Worm (Caenorhabditis elegans) whole organism, young adult: ENCODE measurements around the gene clec-217.

Experiments
- B0019.2 ChIP-seq: fragments of 200-800 bp; sonication (Bioruptor generic); conservative IDR thresholded peaks from 2 replicates; pipeline ENCODE4 v1.3.6; 2022; ENCODE audit warnings: missing genetic modification reagents, missing genetic modification characterization, missing compliant biosample characterization
- B0261.1 ChIP-seq: sonication (generic microtip); optimal IDR thresholded peaks from 2 replicates; lab custom pipeline; 2016; ENCODE audit warnings: mild to moderate bottlenecking, missing genetic modification characterization, moderate library complexity, missing compliant biosample characterization
- C17E4.6 ChIP-seq: fragments of 200-800 bp; sonication (Bioruptor generic); IDR thresholded peaks from 2 replicates; pipeline ENCODE4 v1.3.6; 2022; ENCODE audit warnings: missing genetic modification reagents, missing genetic modification characterization, missing compliant biosample characterization
- F33H1.4 ChIP-seq: fragments of 200-800 bp; sonication (Bioruptor generic); IDR thresholded peaks from 2 replicates; pipeline ENCODE4 v1.3.6; 2022; ENCODE audit warnings: missing genetic modification reagents, missing genetic modification characterization, missing compliant biosample characterization
- F37B4.10 ChIP-seq: fragments of 200-800 bp; sonication (Bioruptor generic); IDR thresholded peaks from 2 replicates; pipeline ENCODE4 v1.3.6; 2022; ENCODE audit warnings: missing genetic modification characterization, missing compliant biosample characterization
- F57A8.1 ChIP-seq: fragments of 200-800 bp; sonication (Bioruptor generic); optimal IDR thresholded peaks from 2 replicates; lab custom pipeline; 2018; ENCODE audit warnings: mild to moderate bottlenecking, missing genetic modification characterization, moderate library complexity, missing compliant biosample characterization
- Y53G8AR.9 ChIP-seq: fragments of 200-800 bp; sonication (Bioruptor generic); conservative IDR thresholded peaks from 2 replicates; pipeline ENCODE4 v1.3.6; 2022; ENCODE audit warnings: missing genetic modification reagents, missing genetic modification characterization, missing compliant biosample characterization
- aptf-3 ChIP-seq: fragments of 200-800 bp; sonication (Bioruptor generic); IDR thresholded peaks from 2 replicates; pipeline ENCODE4 v1.3.6; 2022; ENCODE audit warnings: missing genetic modification characterization, missing compliant biosample characterization
- athp-1 ChIP-seq: sonication (generic microtip); optimal IDR thresholded peaks from 2 replicates; lab custom pipeline; 2017; ENCODE audit warnings: mild to moderate bottlenecking, missing genetic modification characterization, missing compliant biosample characterization
- bed-1 ChIP-seq: fragments of 200-800 bp; sonication (Bioruptor generic); IDR thresholded peaks from 2 replicates; pipeline ENCODE4 v1.3.6; 2022; ENCODE audit warnings: missing genetic modification reagents, missing genetic modification characterization, missing compliant biosample characterization
- bed-2 ChIP-seq: fragments of 200-800 bp; sonication (Bioruptor generic); IDR thresholded peaks from 2 replicates; pipeline ENCODE4 v1.3.6; 2022; ENCODE audit warnings: missing genetic modification reagents, missing genetic modification characterization, missing compliant biosample characterization
- ceh-100 ChIP-seq: fragments of 200-800 bp; sonication (Bioruptor generic); IDR thresholded peaks from 2 replicates; pipeline ENCODE4 v1.3.6; 2022; ENCODE audit warnings: missing genetic modification reagents, missing genetic modification characterization, missing compliant biosample characterization
- ceh-40 ChIP-seq: fragments of 200-800 bp; sonication (Bioruptor generic); IDR thresholded peaks from 2 replicates; pipeline ENCODE4 v1.3.6; 2022; ENCODE audit warnings: missing genetic modification characterization, missing compliant biosample characterization
- ceh-58 ChIP-seq: fragments of 200-800 bp; sonication (Bioruptor generic); IDR thresholded peaks from 2 replicates; pipeline ENCODE4 v1.3.6; 2022; ENCODE audit warnings: missing genetic modification characterization, missing compliant biosample characterization
- chd-7 ChIP-seq: sonication (generic microtip); optimal IDR thresholded peaks from 2 replicates; lab custom pipeline; 2016; ENCODE audit warnings: mild to moderate bottlenecking, missing genetic modification characterization, moderate library complexity, missing compliant biosample characterization
- dox-1 ChIP-seq: fragments of 200-800 bp; sonication (Bioruptor generic); IDR thresholded peaks from 2 replicates; pipeline ENCODE4 v1.3.6; 2022; ENCODE audit warnings: missing genetic modification reagents, missing genetic modification characterization, missing compliant biosample characterization
- dpff-1 ChIP-seq: sonication (generic microtip); optimal IDR thresholded peaks from 2 replicates; lab custom pipeline; 2017; ENCODE audit warnings: mild to moderate bottlenecking, missing genetic modification characterization, missing compliant biosample characterization
- efl-1 ChIP-seq: fragments of 150-350 bp; optimal IDR thresholded peaks from 2 replicates; lab custom pipeline; 2014; ENCODE audit warnings: missing biosample characterization, missing genetic modification reagents, missing genetic modification characterization
- egl-18 ChIP-seq: fragments of 200-800 bp; sonication (Bioruptor generic); IDR thresholded peaks from 2 replicates; pipeline ENCODE4 v1.3.6; 2022; ENCODE audit warnings: missing genetic modification reagents, missing genetic modification characterization, missing compliant biosample characterization
- egrh-3 ChIP-seq: fragments of 200-800 bp; sonication (Bioruptor generic); IDR thresholded peaks from 2 replicates; pipeline ENCODE4 v1.3.6; 2022; ENCODE audit warnings: missing genetic modification reagents, missing genetic modification characterization, missing compliant biosample characterization
- ets-4 ChIP-seq: fragments of 200-800 bp; sonication (Bioruptor generic); optimal IDR thresholded peaks from 2 replicates; lab custom pipeline; 2018; ENCODE audit warnings: mild to moderate bottlenecking, missing genetic modification characterization, missing compliant biosample characterization
- fkh-3 ChIP-seq: sonication (generic microtip); optimal IDR thresholded peaks from 2 replicates; lab custom pipeline; 2016; ENCODE audit warnings: mild to moderate bottlenecking, missing genetic modification characterization, missing compliant biosample characterization
- lsy-27 ChIP-seq: sonication (generic microtip); optimal IDR thresholded peaks from 2 replicates; lab custom pipeline; 2017; ENCODE audit warnings: missing genetic modification characterization, mild to moderate bottlenecking, missing compliant biosample characterization, antibody characterized with exemption, missing genotype, borderline replicate concordance; ENCODE audit not compliant: insufficient read depth
- mcd-1 ChIP-seq: fragments of 200-800 bp; sonication (Bioruptor generic); IDR thresholded peaks from 2 replicates; pipeline ENCODE4 v1.3.6; 2022; ENCODE audit warnings: missing genetic modification reagents, missing genetic modification characterization, missing compliant biosample characterization
- mes-4 ChIP-seq: sonication (generic microtip); optimal IDR thresholded peaks from 2 replicates; lab custom pipeline; 2016; ENCODE audit warnings: missing genotype, missing genetic modification characterization, missing compliant biosample characterization
- nhr-27 ChIP-seq: fragments of 200-800 bp; sonication (Bioruptor generic); optimal IDR thresholded peaks from 2 replicates; lab custom pipeline; 2018; ENCODE audit warnings: mild to moderate bottlenecking, missing genetic modification characterization, moderate library complexity, missing compliant biosample characterization
- nhr-90 ChIP-seq: sonication (generic microtip); optimal IDR thresholded peaks from 2 replicates; lab custom pipeline; 2016; ENCODE audit warnings: missing genotype, mild to moderate bottlenecking, missing genetic modification characterization, missing compliant biosample characterization
- pha-4 ChIP-seq: fragments of 150-350 bp; sonication (generic microtip); optimal IDR thresholded peaks from 2 replicates; lab custom pipeline; 2014; ENCODE audit warnings: missing biosample characterization, missing genetic modification reagents, missing genetic modification characterization
- rcor-1 ChIP-seq: fragments of 200-800 bp; sonication (Bioruptor generic); IDR thresholded peaks from 2 replicates; pipeline ENCODE4 v1.3.6; 2022; ENCODE audit warnings: missing genetic modification reagents, missing genetic modification characterization, missing compliant biosample characterization
- rec-8 ChIP-seq, 2 experiments: sonication (generic microtip); optimal IDR thresholded peaks; 2 replicates each; lab custom pipeline; 2016; ENCODE audit warnings: mild to moderate bottlenecking in 2 of 2, missing genetic modification characterization in 2 of 2, missing genetic modification reagents in 2 of 2, missing genotype in 2 of 2, missing biosample characterization in 1 of 2, missing compliant biosample characterization in 1 of 2, moderate library complexity in 1 of 2
- snpc-4 ChIP-seq, 5 experiments: fragments of 150-350 bp in 1 of 5; sonication (generic microtip) in 4 of 5; optimal IDR thresholded peaks; 2 replicates each; lab custom pipeline; 2014 to 2018; ENCODE audit warnings: missing genetic modification characterization in 5 of 5, missing biosample characterization in 3 of 5, antibody characterized with exemption in 2 of 5, mild to moderate bottlenecking in 2 of 5, missing compliant biosample characterization in 2 of 5, missing genotype in 2 of 5, moderate library complexity in 2 of 5, missing genetic modification reagents in 1 of 5
- unc-62 ChIP-seq: fragments of 150-350 bp; optimal IDR thresholded peaks from 2 replicates; lab custom pipeline; 2014; ENCODE audit warnings: missing biosample characterization, missing genetic modification reagents, missing genetic modification characterization
- xnd-1 ChIP-seq: sonication (generic microtip); optimal IDR thresholded peaks from 2 replicates; lab custom pipeline; 2016; ENCODE audit warnings: missing genotype, missing genetic modification reagents, missing genetic modification characterization, missing compliant biosample characterization
- zim-3 ChIP-seq: sonication (generic microtip); optimal IDR thresholded peaks from 2 replicates; lab custom pipeline; 2017; ENCODE audit warnings: mild to moderate bottlenecking, missing genetic modification characterization, moderate library complexity, missing compliant biosample characterization
- ztf-6 ChIP-seq: fragments of 200-800 bp; sonication (Bioruptor generic); IDR thresholded peaks from 2 replicates; pipeline ENCODE4 v1.3.6; 2022; ENCODE audit warnings: missing genetic modification reagents, missing genetic modification characterization, missing compliant biosample characterization

Gene clec-217

DNA sequence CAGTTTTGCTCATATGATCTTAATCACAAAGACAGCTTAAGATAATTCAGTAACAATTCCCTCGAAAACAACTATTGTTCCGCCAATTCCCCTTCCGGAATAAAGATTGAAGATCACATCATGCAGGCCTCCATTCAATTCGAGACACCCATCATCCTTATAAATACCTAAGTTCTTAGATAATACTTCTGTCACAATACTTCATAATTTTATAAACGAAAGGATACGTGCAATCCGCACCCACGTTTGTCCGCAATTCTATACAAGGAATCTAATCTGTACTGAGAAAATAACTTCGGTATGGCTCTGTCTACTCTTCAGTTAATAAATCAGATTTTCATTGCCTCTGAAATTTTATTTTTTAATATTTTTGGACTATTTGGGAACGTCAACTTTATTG, 30.0 kb downstream of the clec-217 start, which contains the start of gene srsx-5:
Gene srsx-5 (plus strand): TSS at position 301 of the 400 bp plus-strand sequence.
- no peak for TF ChIP-seq dox-1 (GFP tag; lab: Robert Waterston, UW)
- no peak for TF ChIP-seq mcd-1 (GFP tag; lab: Robert Waterston, UW)
- no peak for TF ChIP-seq dpff-1
- TF ChIP-seq lsy-27, result no peak
- TF ChIP-seq ceh-100, result no peak
- TF ChIP-seq fkh-3 (tag; lab: Kevin White, UChicago), result no peak
- TF ChIP-seq zim-3, result no peak
- no peak for TF ChIP-seq ceh-58
- no peak for TF ChIP-seq snpc-4 (GFP tag; optimal IDR thresholded peaks at IDR 0.05; lab: Kevin White, UChicago)
- no peak for TF ChIP-seq snpc-4 (tag; optimal IDR thresholded peaks at IDR 0.05; lab: Kevin White, UChicago)
- TF ChIP-seq unc-62, result no peak
- TF ChIP-seq F33H1.4 (GFP tag; lab: Robert Waterston, UW), result no peak
- TF ChIP-seq ceh-40 (GFP tag; lab: Robert Waterston, UW), result no peak
- TF ChIP-seq nhr-27 (tag; lab: Kevin White, UChicago), result no peak
- TF ChIP-seq aptf-3 (GFP tag; lab: Robert Waterston, UW), result no peak
- TF ChIP-seq nhr-90, result no peak
- TF ChIP-seq, all 124 proteins: peak for 0

- TF ChIP-seq pha-4 (tag; lab: Kevin White, UChicago), result no peak
- TF ChIP-seq rec-8 (tag; optimal IDR thresholded peaks at IDR 0.05; lab: Kevin White, UChicago), result no peak
- no peak for TF ChIP-seq nhr-90
- TF ChIP-seq ztf-6, result no peak
- no peak for TF ChIP-seq F37B4.10 (GFP tag; lab: Robert Waterston, UW)
- no peak for TF ChIP-seq bed-2 (GFP tag; lab: Robert Waterston, UW)
- TF ChIP-seq egrh-3 (GFP tag; lab: Robert Waterston, UW), result no peak
- TF ChIP-seq xnd-1 (tag; lab: Kevin White, UChicago), result no peak
- TF ChIP-seq ceh-40 (GFP tag; lab: Robert Waterston, UW), result no peak
- no peak for TF ChIP-seq bed-1 (GFP tag; lab: Robert Waterston, UW)
- no peak for TF ChIP-seq C17E4.6 (GFP tag; lab: Robert Waterston, UW)
- no peak for TF ChIP-seq B0019.2 (GFP tag; lab: Robert Waterston, UW)
- TF ChIP-seq egl-18 (GFP tag; lab: Robert Waterston, UW), result no peak
Observed at ce11 chrV:7926784-7927183, 31.9 kb downstream of the clec-217 start, which contains the start of gene srsx-6. Gene srsx-6 (plus strand): TSS chrV:7927084.

ce11 chrV:7925483-7925882, 33.2 kb downstream of the clec-217 start, which contains the start of gene srsx-7:
Gene srsx-7 (plus strand): TSS chrV:7925783.
- TF ChIP-seq fkh-3 (tag; lab: Kevin White, UChicago) (no peak), mes-4 (tag; lab: Kevin White, UChicago) (no peak), rcor-1 (GFP tag; lab: Robert Waterston, UW) (no peak), ets-4 (GFP tag; lab: Kevin White, UChicago) (no peak), F57A8.1 (no peak), ceh-40 (GFP tag; lab: Robert Waterston, UW) (no peak), bed-2 (GFP tag; lab: Robert Waterston, UW) (no peak), chd-7 (tag; lab: Kevin White, UChicago) (no peak), B0261.1 (tag; lab: Kevin White, UChicago) (no peak), C17E4.6 (GFP tag; lab: Robert Waterston, UW) (no peak), athp-1 (tag; lab: Kevin White, UChicago) (no peak), efl-1 (GFP tag; lab: Kevin White, UChicago) (no peak)

ce11 chrV:7908431-7908830, 50.2 kb downstream of the clec-217 start:
- TF ChIP-seq Y53G8AR.9 (GFP tag; lab: Robert Waterston, UW), result no peak
- TF ChIP-seq lsy-27, result no peak
